Fruit fly (Drosophila melanogaster) whole organism, embryonic: ENCODE measurements around the gene Trxr1.
A peak's percentile ranks its signal among the peaks of the same experiment; 100 is the strongest.

ENCODE experiments used
- Ada2b ChIP-seq: fragments of 200-800 bp; sonication (Bioruptor generic); IDR thresholded peaks from 2 replicates; pipeline ENCODE4 v1.3.6; 2022; ENCODE audit warnings: missing biosample characterization, missing genetic modification characterization
- Adf1 ChIP-seq: fragments of 200-800 bp; sonication (Bioruptor generic); IDR thresholded peaks from 2 replicates; pipeline ENCODE4 v1.3.6; 2022; ENCODE audit warnings: missing biosample characterization, missing genetic modification characterization
- BEAF-32 ChIP-seq: fragments of 200-800 bp; sonication (Bioruptor generic); optimal IDR thresholded peaks from 3 replicates; lab custom pipeline; 2017; ENCODE audit warnings: missing biosample characterization, missing genetic modification characterization, mild to moderate bottlenecking, moderate library complexity, missing genetic modification reagents
- CG10274 ChIP-seq: fragments of 200-800 bp; sonication (Bioruptor generic); optimal IDR thresholded peaks from 3 replicates; lab custom pipeline; 2017; ENCODE audit warnings: missing biosample characterization, mild to moderate bottlenecking, missing genetic modification characterization
- CG10321 ChIP-seq: fragments of 200-800 bp; sonication (Bioruptor generic); IDR thresholded peaks from 2 replicates; pipeline ENCODE4 v1.3.6; 2022; ENCODE audit warnings: missing biosample characterization, missing genetic modification characterization
- CG10366 ChIP-seq: fragments of 200-800 bp; sonication (Bioruptor generic); IDR thresholded peaks from 2 replicates; pipeline ENCODE4 v1.3.6; 2022; ENCODE audit warnings: missing biosample characterization, missing genetic modification characterization
- CG10654 ChIP-seq: fragments of 200-800 bp; sonication (Bioruptor generic); optimal IDR thresholded peaks from 2 replicates; lab custom pipeline; 2016; ENCODE audit warnings: missing biosample characterization, missing genetic modification characterization
- CG1233 ChIP-seq: fragments of 200-800 bp; sonication (Bioruptor generic); optimal IDR thresholded peaks from 4 replicates; lab custom pipeline; 2018; ENCODE audit warnings: missing biosample characterization, mild to moderate bottlenecking, missing genetic modification characterization
- CG13287 ChIP-seq: fragments of 200-800 bp; sonication (Bioruptor generic); IDR thresholded peaks from 2 replicates; pipeline ENCODE4 v1.3.6; 2022; ENCODE audit warnings: missing biosample characterization, missing genetic modification characterization; ENCODE audit not compliant: partially characterized antibody
- CG14014 ChIP-seq: fragments of 200-800 bp; sonication (Bioruptor generic); IDR thresholded peaks from 2 replicates; pipeline ENCODE4 v1.3.6; 2022; ENCODE audit warnings: missing biosample characterization, missing genetic modification characterization
- CG14860 ChIP-seq: fragments of 200-800 bp; sonication (Bioruptor generic); IDR thresholded peaks from 3 replicates; pipeline ENCODE4 v1.3.6; 2022; ENCODE audit warnings: missing biosample characterization, missing genetic modification characterization; ENCODE audit not compliant: partially characterized antibody
- CG17186 ChIP-seq: fragments of 200-800 bp; sonication (Bioruptor generic); optimal IDR thresholded peaks from 3 replicates; lab custom pipeline; 2017; ENCODE audit warnings: missing biosample characterization, missing genetic modification reagents, missing genetic modification characterization
- CG18262 ChIP-seq: fragments of 200-800 bp; optimal IDR thresholded peaks from 3 replicates; lab custom pipeline; 2019; ENCODE audit warnings: missing biosample characterization, mild to moderate bottlenecking, missing genetic modification characterization, moderate library complexity
- CG2116 ChIP-seq: fragments of 200-800 bp; sonication (Bioruptor generic); optimal IDR thresholded peaks from 3 replicates; lab custom pipeline; 2018; ENCODE audit warnings: missing biosample characterization, mild to moderate bottlenecking, missing genetic modification characterization
- CG2120 ChIP-seq: fragments of 200-800 bp; sonication (Bioruptor generic); optimal IDR thresholded peaks from 3 replicates; lab custom pipeline; 2016; ENCODE audit warnings: missing biosample characterization, missing genetic modification characterization
- CG2129 ChIP-seq: fragments of 200-800 bp; sonication (Bioruptor generic); IDR thresholded peaks from 2 replicates; pipeline ENCODE4 v1.3.6; 2022; ENCODE audit warnings: missing biosample characterization, missing genetic modification characterization; ENCODE audit not compliant: partially characterized antibody
- CG2712 ChIP-seq: fragments of 200-800 bp; optimal IDR thresholded peaks from 3 replicates; lab custom pipeline; 2019; ENCODE audit warnings: missing biosample characterization, mild to moderate bottlenecking, missing genetic modification characterization, moderate library complexity
- CG4820 ChIP-seq: fragments of 200-800 bp; sonication (Bioruptor generic); optimal IDR thresholded peaks from 3 replicates; lab custom pipeline; 2016; ENCODE audit warnings: missing biosample characterization, missing genetic modification characterization
- CG6683 ChIP-seq: fragments of 200-800 bp; sonication (Bioruptor generic); optimal IDR thresholded peaks from 2 replicates; lab custom pipeline; 2017; ENCODE audit warnings: missing biosample characterization, mild to moderate bottlenecking, missing genetic modification characterization, missing genetic modification reagents
- CG8290 ChIP-seq, 3 experiments: fragments of 200-800 bp; sonication (Bioruptor generic); optimal IDR thresholded peaks; 2 replicates each; lab custom pipeline; 2016 to 2019; ENCODE audit warnings: missing biosample characterization in 3 of 3, missing genetic modification characterization in 3 of 3, mild to moderate bottlenecking in 2 of 3, moderate library complexity in 1 of 3
- CG9437 ChIP-seq: fragments of 200-800 bp; sonication (Bioruptor generic); optimal IDR thresholded peaks from 2 replicates; lab custom pipeline; 2018; ENCODE audit warnings: missing biosample characterization, mild to moderate bottlenecking, missing genetic modification characterization
- CTCF ChIP-seq: fragments of 200-800 bp; sonication (Bioruptor generic); optimal IDR thresholded peaks from 2 replicates; lab custom pipeline; 2017; ENCODE audit warnings: missing biosample characterization, mild to moderate bottlenecking, missing genetic modification characterization, moderate library complexity
- Deaf1 ChIP-seq: fragments of 200-800 bp; optimal IDR thresholded peaks from 3 replicates; lab custom pipeline; 2019; ENCODE audit warnings: missing biosample characterization, mild to moderate bottlenecking, missing genetic modification characterization, moderate library complexity
- Dp ChIP-seq: fragments of 200-800 bp; sonication (Bioruptor generic); optimal IDR thresholded peaks from 2 replicates; lab custom pipeline; 2018; ENCODE audit warnings: missing biosample characterization, mild to moderate bottlenecking, missing genetic modification characterization, moderate library complexity
- Drgx ChIP-seq: fragments of 200-800 bp; sonication (Bioruptor generic); IDR thresholded peaks from 2 replicates; pipeline ENCODE4 v1.3.6; 2022; ENCODE audit warnings: missing biosample characterization, missing genetic modification characterization
- E2f2 ChIP-seq: fragments of 200-800 bp; sonication (Bioruptor generic); IDR thresholded peaks from 2 replicates; pipeline ENCODE4 v1.3.6; 2022; ENCODE audit warnings: missing biosample characterization, missing genetic modification characterization
- Lhr ChIP-seq: fragments of 200-800 bp; sonication (Bioruptor generic); optimal IDR thresholded peaks from 3 replicates; lab custom pipeline; 2017; ENCODE audit warnings: mild to moderate bottlenecking, missing biosample characterization, missing genetic modification reagents, missing genetic modification characterization
- MBD-R2 ChIP-seq: fragments of 200-800 bp; sonication (Bioruptor generic); IDR thresholded peaks from 2 replicates; pipeline ENCODE4 v1.3.6; 2022; ENCODE audit warnings: missing biosample characterization, missing genetic modification characterization
- Med ChIP-seq: fragments of 200-800 bp; sonication (Bioruptor generic); peaks from one replicate; lab custom pipeline; 2016; ENCODE audit warnings: missing biosample characterization, missing genetic modification characterization, mild to moderate bottlenecking, inconsistent platforms, moderate library complexity
- NC2β ChIP-seq: fragments of 200-800 bp; sonication (Bioruptor generic); optimal IDR thresholded peaks from 2 replicates; lab custom pipeline; 2016; ENCODE audit warnings: missing biosample characterization, missing genetic modification characterization
- Scr ChIP-seq: fragments of 200-800 bp; sonication (Bioruptor generic); IDR thresholded peaks from 2 replicates; pipeline ENCODE4 v1.3.6; 2022; ENCODE audit warnings: missing biosample characterization, missing genetic modification characterization; ENCODE audit not compliant: partially characterized antibody
- Sox100B ChIP-seq: fragments of 200-800 bp; sonication (Bioruptor generic); optimal IDR thresholded peaks from 3 replicates; lab custom pipeline; 2018; ENCODE audit warnings: missing biosample characterization, mild to moderate bottlenecking, missing genetic modification characterization
- Sry-β ChIP-seq: fragments of 200-800 bp; sonication (Bioruptor generic); optimal IDR thresholded peaks from 2 replicates; lab custom pipeline; 2018; ENCODE audit warnings: missing biosample characterization, mild to moderate bottlenecking, missing genetic modification characterization, moderate library complexity
- Trl ChIP-seq, 3 experiments: fragments of >200 bp in 2 of 3; fragments of 200-800 bp in 1 of 3; sonication (Bioruptor generic) in 1 of 3; optimal IDR thresholded peaks; 2 replicates in 1 of 3; 3 replicates in 2 of 3; lab custom pipeline; 2016 to 2017; ENCODE audit warnings: missing biosample characterization in 1 of 3, missing genetic modification characterization in 1 of 3
- crc ChIP-seq: fragments of 200-800 bp; sonication (Bioruptor generic); optimal IDR thresholded peaks from 2 replicates; lab custom pipeline; 2016; ENCODE audit warnings: missing biosample characterization, missing genetic modification characterization
- da ChIP-seq: fragments of 200-800 bp; sonication (Bioruptor generic); optimal IDR thresholded peaks from 2 replicates; lab custom pipeline; 2016; ENCODE audit warnings: missing biosample characterization, missing genetic modification characterization
- dpn ChIP-seq, 2 experiments: fragments of 200-800 bp; sonication (Bioruptor generic); optimal IDR thresholded peaks; 3 replicates each; lab custom pipeline; 2016; ENCODE audit warnings: missing biosample characterization in 2 of 2, missing genetic modification characterization in 2 of 2
- dysf ChIP-seq: fragments of 200-800 bp; sonication (Bioruptor generic); IDR thresholded peaks from 3 replicates; pipeline ENCODE4 v1.3.6; 2022; ENCODE audit warnings: missing biosample characterization, missing genetic modification characterization
- fd3F ChIP-seq: fragments of 200-800 bp; sonication (Bioruptor generic); optimal IDR thresholded peaks from 2 replicates; lab custom pipeline; 2018; ENCODE audit warnings: missing biosample characterization, mild to moderate bottlenecking, missing genetic modification characterization, moderate library complexity
- gt ChIP-seq: fragments of 200-800 bp; sonication (Bioruptor generic); IDR thresholded peaks from 2 replicates; pipeline ENCODE4 v1.3.6; 2022; ENCODE audit warnings: missing biosample characterization, missing genetic modification characterization
- hb ChIP-seq: fragments of 200-800 bp; sonication (Bioruptor generic); IDR thresholded peaks from 3 replicates; pipeline ENCODE4 v1.3.6; 2022; ENCODE audit warnings: missing biosample characterization, missing genetic modification characterization; ENCODE audit not compliant: partially characterized antibody
- her ChIP-seq: fragments of 200-800 bp; sonication (Bioruptor generic); optimal IDR thresholded peaks from 2 replicates; lab custom pipeline; 2016; ENCODE audit warnings: missing biosample characterization, missing genetic modification characterization
- kay ChIP-seq: fragments of 200-800 bp; sonication (Bioruptor generic); optimal IDR thresholded peaks from 2 replicates; lab custom pipeline; 2016; ENCODE audit warnings: missing biosample characterization, missing genetic modification characterization
- knrl ChIP-seq: fragments of 200-800 bp; sonication (Bioruptor generic); IDR thresholded peaks from 3 replicates; pipeline ENCODE4 v1.3.6; 2022; ENCODE audit warnings: missing biosample characterization, missing genetic modification characterization; ENCODE audit not compliant: partially characterized antibody
- pfk ChIP-seq: fragments of 200-800 bp; sonication (Bioruptor generic); optimal IDR thresholded peaks from 2 replicates; lab custom pipeline; 2018; ENCODE audit warnings: missing biosample characterization, mild to moderate bottlenecking, missing genetic modification characterization, moderate library complexity
- pho ChIP-seq: fragments of 200-800 bp; sonication (Bioruptor generic); optimal IDR thresholded peaks from 2 replicates; lab custom pipeline; 2016; ENCODE audit warnings: missing biosample characterization, missing genetic modification characterization
- tio ChIP-seq: fragments of 200-800 bp; sonication (Bioruptor generic); optimal IDR thresholded peaks from 2 replicates; lab custom pipeline; 2017; ENCODE audit warnings: missing biosample characterization, missing genetic modification characterization, inconsistent platforms
- tx ChIP-seq: fragments of 200-800 bp; sonication (Bioruptor generic); optimal IDR thresholded peaks from 2 replicates; lab custom pipeline; 2016; ENCODE audit warnings: missing biosample characterization, missing genetic modification characterization
- vnd ChIP-seq: fragments of 200-800 bp; sonication (Bioruptor generic); IDR thresholded peaks from 3 replicates; pipeline ENCODE4 v1.3.6; 2022; ENCODE audit warnings: missing biosample characterization, missing genetic modification characterization; ENCODE audit not compliant: partially characterized antibody
- z ChIP-seq: fragments of 200-800 bp; sonication (Bioruptor generic); IDR thresholded peaks from 3 replicates; pipeline ENCODE4 v1.3.6; 2022; ENCODE audit warnings: missing biosample characterization, missing genetic modification characterization
- zfh1 ChIP-seq: fragments of 200-800 bp; sonication (Bioruptor generic); IDR thresholded peaks from 3 replicates; pipeline ENCODE4 v1.3.6; 2022; ENCODE audit warnings: missing biosample characterization, missing genetic modification characterization

Trxr1 gene

DNA sequence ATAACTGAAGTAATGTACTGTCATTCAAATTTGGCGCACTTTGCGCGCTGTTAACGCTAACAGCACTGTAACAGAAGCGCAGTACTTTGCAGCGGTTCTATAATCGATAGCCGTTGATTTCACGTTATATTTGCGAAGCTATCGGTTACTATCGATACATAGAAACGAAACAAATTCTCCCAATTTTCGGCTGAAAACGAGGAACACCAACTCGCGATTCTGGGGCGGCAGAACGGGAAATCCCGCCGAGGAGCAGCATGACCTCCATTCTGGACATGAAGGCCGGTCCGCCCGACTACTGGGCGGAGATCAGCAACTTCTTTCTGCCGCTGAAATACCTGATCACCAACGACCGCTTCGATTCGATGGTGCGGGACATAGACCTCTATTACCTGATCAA, 31.0 kb downstream of the Trxr1 start, which contains the start of gene CG1636 (continued):
- TF ChIP-seq CG14860 (peak; percentile 62; the same call in 2 of the 3 replicates), CG9437 (GFP tag; lab: Kevin White, UChicago) (no peak), CG18262 (tag; lab: Kevin White, UChicago) (no peak), CG10366 (no peak), dpn (GFP tag; optimal IDR thresholded peaks at IDR 0.05; lab: Kevin White, UChicago) (no peak), Deaf1 (tag; lab: Kevin White, UChicago) (peak; percentile 36), CG2129 (GFP tag; lab: Robert Waterston, UW) (peak; percentile 68), CTCF (no peak), her (GFP tag; lab: Kevin White, UChicago) (no peak), Lhr (no peak), pho (no peak), Trl (optimal IDR thresholded peaks at IDR 0.05; lab: Kevin White, UChicago) (no peak), Trl (GFP tag; optimal IDR thresholded peaks at IDR 0.05; lab: Kevin White, UChicago) (no peak), Scr (GFP tag; lab: Robert Waterston, UW) (peak; percentile 85), tx (GFP tag; lab: Kevin White, UChicago) (no peak), CG2120 (GFP tag; lab: Kevin White, UChicago) (no peak), Adf1 (GFP tag; lab: Robert Waterston, UW) (peak; percentile 15; the same call in 1 of the 2 replicates), CG17186 (GFP tag; lab: Kevin White, UChicago) (peak; percentile 85), CG14014 (GFP tag; lab: Robert Waterston, UW) (no peak), pfk (GFP tag; lab: Kevin White, UChicago) (peak; percentile 6), Sox100B (no peak), NC2β (no peak), E2f2 (GFP tag; lab: Robert Waterston, UW) (peak; percentile 88), da (GFP tag; lab: Kevin White, UChicago) (no peak), gt (no peak), BEAF-32 (GFP tag; lab: Kevin White, UChicago) (peak; percentile 82), knrl (peak; percentile 79), Drgx (GFP tag; lab: Robert Waterston, UW) (no peak), Med (GFP tag; lab: Kevin White, UChicago) (peak; percentile 28), zfh1 (GFP tag; lab: Robert Waterston, UW) (no peak), CG10274 (GFP tag; lab: Kevin White, UChicago) (no peak), Dp (GFP tag; lab: Kevin White, UChicago) (peak; percentile 77), Sry-β (GFP tag; lab: Kevin White, UChicago) (no peak), tio (GFP tag; lab: Kevin White, UChicago) (no peak), CG2712 (tag; lab: Kevin White, UChicago) (no peak), fd3F (GFP tag; lab: Kevin White, UChicago) (no peak), CG10654 (no peak), CG6683 (GFP tag; lab: Kevin White, UChicago) (no peak), crc (GFP tag; lab: Kevin White, UChicago) (no peak), CG2116 (GFP tag; lab: Kevin White, UChicago) (peak; percentile 63), kay (no peak), CG4820 (no peak), z (GFP tag; lab: Robert Waterston, UW) (no peak), CG10321 (no peak), dysf (GFP tag; lab: Robert Waterston, UW) (no peak), MBD-R2 (peak; percentile 41), vnd (GFP tag; lab: Robert Waterston, UW) (peak; percentile 66; the same call in 2 of the 3 replicates), CG8290 (GFP tag; optimal IDR thresholded peaks at IDR 0.05; lab: Kevin White, UChicago) (no peak), CG8290 (tag; optimal IDR thresholded peaks at IDR 0.05; lab: Kevin White, UChicago) (no peak), CG13287 (peak; percentile 92), hb (GFP tag; lab: Robert Waterston, UW) (peak; percentile 73), Ada2b (GFP tag; lab: Robert Waterston, UW) (no peak), CG1233 (GFP tag; lab: Kevin White, UChicago) (no peak)
